Worm (Caenorhabditis elegans) whole organism, young adult: ENCODE results near the gene ptr-13.

ENCODE experiments used
- F52B5.7 ChIP-seq: sonication (generic microtip); optimal IDR thresholded peaks from 2 replicates; lab custom pipeline; 2016; ENCODE audit warnings: mild to moderate bottlenecking, missing genetic modification characterization, missing compliant biosample characterization
- Y79H2A.3 ChIP-seq: fragments of 200-800 bp; sonication (Bioruptor generic); conservative IDR thresholded peaks from 2 replicates; pipeline ENCODE4 v1.3.6; 2022; ENCODE audit warnings: missing genetic modification reagents, missing genetic modification characterization, missing compliant biosample characterization
- aptf-3 ChIP-seq: fragments of 200-800 bp; sonication (Bioruptor generic); IDR thresholded peaks from 2 replicates; pipeline ENCODE4 v1.3.6; 2022; ENCODE audit warnings: missing genetic modification characterization, missing compliant biosample characterization
- ceh-79 ChIP-seq: sonication (generic microtip); optimal IDR thresholded peaks from 2 replicates; lab custom pipeline; 2017; ENCODE audit warnings: mild to moderate bottlenecking, missing genetic modification characterization, missing compliant biosample characterization
- madf-6 ChIP-seq: fragments of 200-800 bp; sonication (Bioruptor generic); IDR thresholded peaks from 2 replicates; pipeline ENCODE4 v1.3.6; 2022; ENCODE audit warnings: missing genetic modification reagents, missing genetic modification characterization, missing compliant biosample characterization
- mcd-1 ChIP-seq: fragments of 200-800 bp; sonication (Bioruptor generic); IDR thresholded peaks from 2 replicates; pipeline ENCODE4 v1.3.6; 2022; ENCODE audit warnings: missing genetic modification reagents, missing genetic modification characterization, missing compliant biosample characterization
- rec-8 ChIP-seq, 2 experiments: sonication (generic microtip); optimal IDR thresholded peaks; 2 replicates each; lab custom pipeline; 2016; ENCODE audit warnings: mild to moderate bottlenecking in 2 of 2, missing genetic modification characterization in 2 of 2, missing genetic modification reagents in 2 of 2, missing genotype in 2 of 2, missing biosample characterization in 1 of 2, missing compliant biosample characterization in 1 of 2, moderate library complexity in 1 of 2
- tlf-1 ChIP-seq: fragments of 200-800 bp; sonication (Bioruptor generic); optimal IDR thresholded peaks from 2 replicates; lab custom pipeline; 2018; ENCODE audit warnings: mild to moderate bottlenecking, missing genetic modification characterization, missing compliant biosample characterization

- TF ChIP-seq ceh-79 (tag; lab: Kevin White, UChicago) = no peak
- no peak for TF ChIP-seq aptf-3 (GFP tag; lab: Robert Waterston, UW)
- no peak for TF ChIP-seq tlf-1
- TF ChIP-seq Y79H2A.3 (GFP tag; lab: Robert Waterston, UW) = no peak
- no peak for TF ChIP-seq rec-8 (tag; optimal IDR thresholded peaks at IDR 0.05; lab: Kevin White, UChicago)
- no peak for TF ChIP-seq F52B5.7
- TF ChIP-seq madf-6 = peak; percentile 57
- peak; percentile 32; the same call in 1 of the 2 replicates for TF ChIP-seq mcd-1 (GFP tag; lab: Robert Waterston, UW)
These were observed 37.2 kb downstream of the ptr-13 start for ce11 chrII:11125059-11125594.
